Worm (Caenorhabditis elegans): ENCODE data around the gene C54F6.5.
"Not testable (repeated sequence)": the region's sequence is repeated elsewhere in the genome, so short reads cannot be mapped to it uniquely, and the experiment has no call there.

C54F6.5 gene

ce11 chrV:7528816-7529215 lies at the start of gene C54F6.5:
Gene C54F6.5 (plus strand): TSS chrV:7529116.
- TF ChIP-seq unc-62 (GFP tag; optimal IDR thresholded peaks at IDR 0.05): no peak

ce11 chrV:7480949-7481348 lies 48.0 kb upstream of the C54F6.5 start, which contains the start of gene C18B10.6:
Gene C18B10.6 (minus strand): TSS chrV:7481049.
- TF ChIP-seq unc-62 (GFP tag; optimal IDR thresholded peaks at IDR 0.05): no peak

DNA sequence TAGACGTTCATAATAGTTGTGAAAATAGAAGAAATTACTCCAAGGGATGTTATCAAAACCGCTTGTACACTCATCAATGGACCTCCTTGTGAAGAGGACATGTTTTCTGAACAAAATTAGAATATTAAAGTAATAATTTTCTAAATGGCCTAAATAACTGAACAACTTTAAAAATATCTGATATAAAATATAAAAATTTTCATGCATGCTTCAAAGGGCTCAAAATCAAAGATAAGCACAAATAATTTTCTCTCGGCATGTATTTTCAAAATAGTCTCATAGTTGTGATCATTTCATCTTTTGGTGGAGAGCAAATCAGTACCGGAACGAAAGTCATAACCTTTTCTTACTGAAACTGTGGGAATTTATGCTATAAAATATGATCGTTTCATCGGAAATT lies 43.9 kb upstream of the C54F6.5 start, which contains the start of gene srbc-8:
Gene srbc-8 (minus strand): TSS at position 101 of the 400 bp plus-strand sequence.
- TF ChIP-seq unc-62 (GFP tag; optimal IDR thresholded peaks at IDR 0.05): no peak

DNA sequence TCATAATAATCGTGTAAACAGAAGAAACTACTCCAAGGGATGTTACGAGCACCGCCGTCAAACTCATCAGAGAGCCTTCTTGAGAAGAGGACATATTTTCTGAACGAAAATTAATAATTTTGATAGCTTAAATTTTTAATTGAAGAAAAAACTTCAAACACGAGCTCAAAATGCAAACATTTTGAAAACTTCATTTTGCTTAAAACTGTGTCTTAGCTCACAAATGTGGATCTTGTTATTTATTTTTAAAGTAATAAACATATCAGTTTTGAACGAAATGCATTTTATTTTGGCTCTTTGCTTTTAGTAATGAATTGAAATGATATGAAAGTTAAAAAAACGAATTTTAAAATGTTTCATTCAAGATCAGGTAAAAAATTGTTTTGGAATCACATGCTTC lies 41.4 kb upstream of the C54F6.5 start, which contains the start of gene srbc-7:
Gene srbc-7 (minus strand): TSS at position 101 of the 400 bp plus-strand sequence.
- no peak for TF ChIP-seq unc-62 (GFP tag; optimal IDR thresholded peaks at IDR 0.05)

- TF ChIP-seq unc-62 (GFP tag; optimal IDR thresholded peaks at IDR 0.05): no peak
These were observed 38.6 kb upstream of the C54F6.5 start, which contains the start of gene srbc-9 for ce11 chrV:7490340-7490739. Gene srbc-9 (minus strand): TSS chrV:7490440.

ce11 chrV:7492924-7493323 lies 36.0 kb upstream of the C54F6.5 start, which contains the start of gene srbc-10:
Gene srbc-10 (minus strand): TSS chrV:7493024.
- no peak for TF ChIP-seq unc-62 (GFP tag; optimal IDR thresholded peaks at IDR 0.05)

- no peak for TF ChIP-seq unc-62 (GFP tag; optimal IDR thresholded peaks at IDR 0.05)
These were observed 33.7 kb upstream of the C54F6.5 start, which contains the start of gene srbc-11 for ce11 chrV:7495189-7495588. Gene srbc-11 (minus strand): TSS chrV:7495289.

DNA sequence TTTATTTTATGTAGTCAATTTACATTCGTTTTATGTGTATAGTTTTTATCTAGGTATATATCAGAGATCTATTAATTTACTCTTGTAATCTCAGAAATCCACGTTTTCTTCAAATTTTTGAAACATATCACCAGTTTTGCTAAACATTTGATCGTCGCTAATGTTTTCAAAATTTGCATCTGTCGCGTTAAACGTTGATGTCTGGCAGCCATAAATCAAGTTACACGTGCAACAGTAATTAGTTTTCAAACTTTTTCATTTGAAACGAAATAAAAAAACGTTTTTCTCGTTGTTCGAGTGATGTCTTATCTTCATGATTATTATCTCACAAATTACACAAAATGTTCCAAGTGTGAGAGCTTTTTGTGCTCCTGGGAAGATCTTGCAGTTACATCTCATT lies 31.5 kb upstream of the C54F6.5 start, which contains the start of gene srh-79:
Gene srh-79 (plus strand): TSS at position 301 of the 400 bp plus-strand sequence.
- TF ChIP-seq unc-62 (GFP tag; optimal IDR thresholded peaks at IDR 0.05): no peak

ce11 chrV:7501194-7501593 lies 27.7 kb upstream of the C54F6.5 start:
- TF ChIP-seq unc-62 (GFP tag; optimal IDR thresholded peaks at IDR 0.05): no peak

DNA sequence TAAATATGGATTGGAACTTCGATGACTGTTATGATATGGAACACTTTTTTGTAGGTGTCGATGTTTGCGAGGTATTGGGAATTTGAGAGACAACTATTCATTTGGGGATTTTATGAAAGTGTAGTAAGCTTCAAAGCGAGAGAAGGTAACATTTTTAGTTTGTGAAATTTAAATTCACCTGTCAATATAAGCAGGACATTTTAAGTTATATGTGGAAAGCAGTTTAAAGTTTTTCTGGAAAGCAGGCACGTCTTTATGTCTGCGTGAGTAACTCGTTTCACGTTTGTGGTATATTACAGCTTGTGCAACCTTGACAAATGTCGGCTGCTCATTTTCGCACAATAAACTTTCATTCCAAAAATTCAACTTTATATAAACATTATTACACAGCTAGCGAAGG lies 24.6 kb upstream of the C54F6.5 start, which contains the start of gene srh-229:
Gene srh-229 (minus strand): TSS at position 101 of the 400 bp plus-strand sequence.
- TF ChIP-seq unc-62 (GFP tag; optimal IDR thresholded peaks at IDR 0.05): no peak

ce11 chrV:7506207-7506606 lies 22.7 kb upstream of the C54F6.5 start:
- no peak for TF ChIP-seq unc-62 (GFP tag; optimal IDR thresholded peaks at IDR 0.05)

- TF ChIP-seq unc-62 (GFP tag; optimal IDR thresholded peaks at IDR 0.05): no peak
These were observed 20.3 kb upstream of the C54F6.5 start, which contains the start of the genes str-31 and nhr-172 for ce11 chrV:7508566-7509044. Gene str-31 (minus strand): TSS chrV:7508666. Gene nhr-172 (plus strand): TSS chrV:7508994.

- not testable (repeated sequence) for TF ChIP-seq unc-62 (GFP tag; optimal IDR thresholded peaks at IDR 0.05)
These were observed 17.5 kb upstream of the C54F6.5 start, which contains the start of gene nhr-171 for ce11 chrV:7511465-7511864. Gene nhr-171 (plus strand): TSS chrV:7511765.

ce11 chrV:7514939-7515338 lies 14.0 kb upstream of the C54F6.5 start, which contains the start of gene srb-18:
Gene srb-18 (plus strand): TSS chrV:7515239.
- TF ChIP-seq unc-62 (GFP tag; optimal IDR thresholded peaks at IDR 0.05): no peak

DNA sequence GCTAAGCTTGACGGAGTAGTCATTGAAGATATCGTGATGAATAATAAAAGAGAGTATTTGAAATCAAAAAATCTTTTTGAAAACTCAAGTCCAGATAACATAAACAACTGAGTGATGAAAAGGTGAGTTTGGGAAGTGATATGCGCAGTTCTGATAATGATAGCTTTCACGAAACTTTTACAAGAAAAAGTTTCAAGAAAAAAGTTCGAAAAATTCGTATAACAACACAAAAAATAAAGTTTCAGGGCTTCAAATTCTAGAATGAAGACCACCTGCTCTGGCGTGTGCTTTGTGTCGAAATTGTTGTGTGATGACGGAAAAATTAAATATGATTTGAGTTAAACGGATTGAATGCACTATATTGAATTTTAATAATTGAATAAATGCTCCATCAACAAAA lies 8.8 kb upstream of the C54F6.5 start, which contains the start of gene srb-19:
Gene srb-19 (minus strand): TSS at position 101 of the 400 bp plus-strand sequence.
- no peak for TF ChIP-seq unc-62 (GFP tag; optimal IDR thresholded peaks at IDR 0.05)

ce11 chrV:7521304-7521703 lies 7.6 kb upstream of the C54F6.5 start:
- no peak for TF ChIP-seq unc-62 (GFP tag; optimal IDR thresholded peaks at IDR 0.05)

DNA sequence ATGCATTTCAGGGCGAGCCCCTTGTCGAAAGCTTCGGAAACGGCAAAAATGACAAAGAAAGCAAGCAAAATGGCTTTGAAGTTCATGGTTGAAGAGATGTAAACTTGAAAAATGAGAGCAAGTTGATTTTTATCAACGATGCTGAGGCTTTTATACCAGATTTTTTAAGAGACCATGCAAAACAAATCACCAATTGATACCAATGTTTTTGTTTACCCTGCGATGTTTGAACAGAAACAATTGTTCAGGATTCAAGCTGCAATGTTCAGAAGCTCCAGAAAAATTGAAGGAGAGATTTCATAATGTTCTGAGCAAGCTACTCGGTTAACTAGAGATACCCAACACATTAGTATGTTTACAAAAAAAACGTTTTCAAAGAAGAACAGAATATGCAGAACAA lies 6.6 kb upstream of the C54F6.5 start, which contains the start of gene C54F6.15:
Gene C54F6.15 (minus strand): TSS at position 101 of the 400 bp plus-strand sequence.
- no peak for TF ChIP-seq unc-62 (GFP tag; optimal IDR thresholded peaks at IDR 0.05)
